Fruit fly (Drosophila melanogaster) whole organism, prepupa: ENCODE data around the gene Dok.

Experiments
- CG10631 ChIP-seq: fragments of 200-800 bp; sonication (Bioruptor generic); optimal IDR thresholded peaks from 2 replicates; lab custom pipeline; 2016; ENCODE audit warnings: missing biosample characterization, missing genetic modification characterization
- CG10669 ChIP-seq: fragments of 200-800 bp; sonication (Bioruptor generic); optimal IDR thresholded peaks from 3 replicates; lab custom pipeline; 2018; ENCODE audit warnings: missing biosample characterization, mild to moderate bottlenecking, missing genetic modification characterization, moderate library complexity
- CG11294 ChIP-seq: fragments of 200-800 bp; sonication (Bioruptor generic); IDR thresholded peaks from 2 replicates; pipeline ENCODE4 v1.3.6; 2022; ENCODE audit warnings: missing biosample characterization, missing genetic modification characterization
- CG11762 ChIP-seq: fragments of 200-800 bp; sonication (Bioruptor generic); optimal IDR thresholded peaks from 3 replicates; lab custom pipeline; 2016; ENCODE audit warnings: missing biosample characterization, missing genetic modification characterization; ENCODE audit not compliant: insufficient read depth
- CG1621 ChIP-seq: fragments of 200-800 bp; sonication (Bioruptor generic); optimal IDR thresholded peaks from 3 replicates; lab custom pipeline; 2018; ENCODE audit warnings: missing biosample characterization, mild to moderate bottlenecking, missing genetic modification characterization
- CG16779 ChIP-seq: fragments of 200-800 bp; sonication (Bioruptor generic); optimal IDR thresholded peaks from 3 replicates; lab custom pipeline; 2017; ENCODE audit warnings: missing biosample characterization, mild to moderate bottlenecking, missing genetic modification characterization
- CG3032 ChIP-seq: fragments of 200-800 bp; optimal IDR thresholded peaks from 2 replicates; lab custom pipeline; 2019; ENCODE audit warnings: missing biosample characterization, mild to moderate bottlenecking, missing genetic modification characterization, moderate library complexity
- CG32006 ChIP-seq: fragments of 200-800 bp; sonication (Bioruptor generic); optimal IDR thresholded peaks from 3 replicates; lab custom pipeline; 2017; ENCODE audit warnings: missing biosample characterization, mild to moderate bottlenecking, missing genetic modification characterization
- CG34406 ChIP-seq: fragments of 200-800 bp; sonication (Bioruptor generic); optimal IDR thresholded peaks from 3 replicates; lab custom pipeline; 2016; ENCODE audit warnings: missing biosample characterization, missing genetic modification characterization
- CG3919 ChIP-seq: fragments of 200-800 bp; sonication (Bioruptor generic); optimal IDR thresholded peaks from 3 replicates; lab custom pipeline; 2016; ENCODE audit warnings: missing biosample characterization, missing genetic modification characterization
- CG4318 ChIP-seq: fragments of 200-800 bp; sonication (Bioruptor generic); optimal IDR thresholded peaks from 3 replicates; lab custom pipeline; 2017; ENCODE audit warnings: missing biosample characterization, mild to moderate bottlenecking, missing genetic modification characterization
- CG6163 ChIP-seq: fragments of 200-800 bp; sonication (Bioruptor generic); IDR thresholded peaks from 3 replicates; pipeline ENCODE4 v1.3.6; 2022; ENCODE audit warnings: missing biosample characterization, missing genetic modification characterization
- CG6276 ChIP-seq: fragments of 200-800 bp; sonication (Bioruptor generic); optimal IDR thresholded peaks from 2 replicates; lab custom pipeline; 2017; ENCODE audit warnings: missing biosample characterization, mild to moderate bottlenecking, missing genetic modification characterization
- CG6792 ChIP-seq: fragments of 200-800 bp; sonication (Bioruptor generic); optimal IDR thresholded peaks from 3 replicates; lab custom pipeline; 2016; ENCODE audit warnings: missing biosample characterization, missing genetic modification characterization
- CG6808 ChIP-seq: fragments of 200-800 bp; sonication (Bioruptor generic); optimal IDR thresholded peaks from 3 replicates; lab custom pipeline; 2017; ENCODE audit warnings: missing biosample characterization, missing genetic modification characterization, mild to moderate bottlenecking, moderate library complexity, missing genetic modification reagents
- CG7368 ChIP-seq: fragments of 200-800 bp; sonication (Bioruptor generic); optimal IDR thresholded peaks from 3 replicates; lab custom pipeline; 2016; ENCODE audit warnings: missing biosample characterization, missing genetic modification characterization
- CG8119 ChIP-seq: fragments of 200-800 bp; sonication (Bioruptor generic); IDR thresholded peaks from 3 replicates; pipeline ENCODE4 v1.3.6; 2022; ENCODE audit warnings: missing biosample characterization, missing genetic modification characterization
- CG8319 ChIP-seq: fragments of 200-800 bp; sonication (Bioruptor generic); optimal IDR thresholded peaks from 3 replicates; lab custom pipeline; 2016; ENCODE audit warnings: missing biosample characterization, missing genetic modification characterization
- CG8632 ChIP-seq: fragments of 200-800 bp; sonication (Bioruptor generic); optimal IDR thresholded peaks from 3 replicates; lab custom pipeline; 2016; ENCODE audit warnings: missing biosample characterization, missing genetic modification characterization
- CG9139 ChIP-seq: fragments of 200-800 bp; sonication (Bioruptor generic); optimal IDR thresholded peaks from 3 replicates; lab custom pipeline; 2017; ENCODE audit warnings: missing biosample characterization, mild to moderate bottlenecking, missing genetic modification characterization
- Eip75B ChIP-seq: fragments of 200-800 bp; sonication (Bioruptor generic); optimal IDR thresholded peaks from 3 replicates; lab custom pipeline; 2016; ENCODE audit warnings: missing biosample characterization, missing genetic modification characterization
- Eip78C ChIP-seq: fragments of 200-800 bp; sonication (Bioruptor generic); peaks from one replicate; lab custom pipeline; 2016; ENCODE audit warnings: missing biosample characterization, missing genetic modification characterization
- Eip93F ChIP-seq: fragments of 200-800 bp; sonication (Bioruptor generic); optimal IDR thresholded peaks from 2 replicates; lab custom pipeline; 2016; ENCODE audit warnings: missing biosample characterization, mild to moderate bottlenecking, missing genetic modification characterization
- Ets21C ChIP-seq: fragments of 200-800 bp; sonication (Bioruptor generic); optimal IDR thresholded peaks from 3 replicates; lab custom pipeline; 2016; ENCODE audit warnings: missing biosample characterization, missing genetic modification characterization
- Ets96B ChIP-seq: fragments of 200-800 bp; optimal IDR thresholded peaks from 2 replicates; lab custom pipeline; 2019; ENCODE audit warnings: missing biosample characterization, mild to moderate bottlenecking, missing genetic modification characterization, moderate library complexity
- Gug ChIP-seq: fragments of 200-800 bp; sonication (Bioruptor generic); IDR thresholded peaks from 2 replicates; pipeline ENCODE4 v1.3.6; 2022; ENCODE audit warnings: missing biosample characterization, missing genetic modification characterization
- Hr38 ChIP-seq: sonication (Bioruptor generic); optimal IDR thresholded peaks from 2 replicates; lab custom pipeline; 2016; ENCODE audit warnings: missing biosample characterization, missing genetic modification characterization
- Hr39 ChIP-seq: fragments of 200-800 bp; sonication (Bioruptor generic); optimal IDR thresholded peaks from 2 replicates; lab custom pipeline; 2016; ENCODE audit warnings: missing biosample characterization, missing genetic modification characterization
- Hr4 ChIP-seq: fragments of 200-800 bp; sonication (Bioruptor generic); optimal IDR thresholded peaks from 3 replicates; lab custom pipeline; 2016; ENCODE audit warnings: missing biosample characterization, missing genetic modification characterization
- Lpt ChIP-seq: fragments of 200-800 bp; sonication (Bioruptor generic); optimal IDR thresholded peaks from 3 replicates; lab custom pipeline; 2016; ENCODE audit warnings: missing biosample characterization, missing genetic modification characterization
- Met ChIP-seq: fragments of 200-800 bp; sonication (Bioruptor generic); optimal IDR thresholded peaks from 3 replicates; lab custom pipeline; 2016; ENCODE audit warnings: missing biosample characterization, missing genetic modification characterization
- OdsH ChIP-seq: fragments of 200-800 bp; sonication (Bioruptor generic); optimal IDR thresholded peaks from 3 replicates; lab custom pipeline; 2016; ENCODE audit warnings: missing biosample characterization, missing genetic modification characterization
- Sox102F ChIP-seq: fragments of 200-800 bp; sonication (Bioruptor generic); optimal IDR thresholded peaks from 2 replicates; lab custom pipeline; 2016; ENCODE audit warnings: missing biosample characterization, mild to moderate bottlenecking, missing genetic modification characterization
- Sox15 ChIP-seq: fragments of 200-800 bp; sonication (Bioruptor generic); optimal IDR thresholded peaks from 3 replicates; lab custom pipeline; 2016; ENCODE audit warnings: missing biosample characterization, missing genetic modification characterization
- achi ChIP-seq: fragments of 200-800 bp; sonication (Bioruptor generic); optimal IDR thresholded peaks from 3 replicates; lab custom pipeline; 2016; ENCODE audit warnings: missing biosample characterization, missing genetic modification characterization
- cyc ChIP-seq: fragments of 200-800 bp; sonication (Bioruptor generic); optimal IDR thresholded peaks from 3 replicates; lab custom pipeline; 2016; ENCODE audit warnings: missing biosample characterization, missing genetic modification characterization
- dac ChIP-seq: fragments of 200-800 bp; sonication (Bioruptor generic); optimal IDR thresholded peaks from 2 replicates; lab custom pipeline; 2017; ENCODE audit warnings: missing biosample characterization, mild to moderate bottlenecking, missing genetic modification characterization
- dsx ChIP-seq: fragments of 200-800 bp; optimal IDR thresholded peaks from 3 replicates; lab custom pipeline; 2019; ENCODE audit warnings: missing biosample characterization, mild to moderate bottlenecking, missing genetic modification characterization, moderate library complexity; ENCODE audit not compliant: poor library complexity, severe bottlenecking
- esn ChIP-seq: fragments of 200-800 bp; sonication (Bioruptor generic); optimal IDR thresholded peaks from 2 replicates; lab custom pipeline; 2016; ENCODE audit warnings: missing biosample characterization, mild to moderate bottlenecking, missing genetic modification characterization, moderate library complexity
- fd85E ChIP-seq: fragments of 200-800 bp; sonication (Bioruptor generic); optimal IDR thresholded peaks from 3 replicates; lab custom pipeline; 2016; ENCODE audit warnings: missing biosample characterization, missing genetic modification characterization
- fkh ChIP-seq: fragments of 200-800 bp; sonication (Bioruptor generic); optimal IDR thresholded peaks from 3 replicates; lab custom pipeline; 2017; ENCODE audit warnings: missing biosample characterization, mild to moderate bottlenecking, missing genetic modification characterization, moderate library complexity
- lz ChIP-seq: fragments of 200-800 bp; sonication (Bioruptor generic); optimal IDR thresholded peaks from 3 replicates; lab custom pipeline; 2016; ENCODE audit warnings: missing biosample characterization, missing genetic modification characterization
- net ChIP-seq: fragments of 200-800 bp; sonication (Bioruptor generic); optimal IDR thresholded peaks from 3 replicates; lab custom pipeline; 2016; ENCODE audit warnings: missing biosample characterization, missing genetic modification characterization
- pdm3 ChIP-seq: fragments of 200-800 bp; sonication (Bioruptor generic); optimal IDR thresholded peaks from 3 replicates; lab custom pipeline; 2016; ENCODE audit warnings: missing biosample characterization, missing genetic modification characterization
- salr ChIP-seq, 2 experiments: fragments of 200-800 bp; sonication (Bioruptor generic); optimal IDR thresholded peaks; 3 replicates each; lab custom pipeline; 2016 to 2018; ENCODE audit warnings: missing biosample characterization in 2 of 2, missing genetic modification characterization in 2 of 2, mild to moderate bottlenecking in 1 of 2
- ss ChIP-seq, 2 experiments: fragments of 200-800 bp; sonication (Bioruptor generic); optimal IDR thresholded peaks; 2 replicates in 1 of 2; 3 replicates in 1 of 2; lab custom pipeline; 2017 to 2018; ENCODE audit warnings: mild to moderate bottlenecking in 2 of 2, missing biosample characterization in 2 of 2, missing genetic modification characterization in 2 of 2, moderate library complexity in 1 of 2
- svp ChIP-seq: fragments of 200-800 bp; sonication (Bioruptor generic); peaks from one replicate; lab custom pipeline; 2016; ENCODE audit warnings: missing biosample characterization, missing genetic modification characterization
- topi ChIP-seq: fragments of 200-800 bp; sonication (Bioruptor generic); optimal IDR thresholded peaks from 3 replicates; lab custom pipeline; 2016; ENCODE audit warnings: missing biosample characterization, missing genetic modification characterization
- vri ChIP-seq: fragments of 200-800 bp; sonication (Bioruptor generic); optimal IDR thresholded peaks from 3 replicates; lab custom pipeline; 2016; ENCODE audit warnings: missing biosample characterization, mild to moderate bottlenecking, missing genetic modification characterization

Gene Dok

dm6 chrX:7301351-7302328 lies 22.4 kb upstream of the Dok start:
- peak; percentile 26 for TF ChIP-seq dac (GFP tag; lab: Kevin White, UChicago)
- no peak for TF ChIP-seq fkh (GFP tag; lab: Kevin White, UChicago)
- TF ChIP-seq CG1621, result peak; percentile 27
- TF ChIP-seq achi (GFP tag; lab: Kevin White, UChicago), result peak; percentile 74
- TF ChIP-seq CG6163 (GFP tag; lab: Robert Waterston, UW), result peak; percentile 86
- 0 out of 2 replicates have a peak, but pooled peaks have one; percentile 38 for TF ChIP-seq CG11294
- TF ChIP-seq CG9139, result peak; percentile 44
- TF ChIP-seq CG8119, result peak; percentile 56; the same call in 2 of the 3 replicates
- peak; percentile 78 for TF ChIP-seq svp (GFP tag; lab: Kevin White, UChicago)
- TF ChIP-seq Gug (GFP tag; lab: Robert Waterston, UW), result peak; percentile 65
- peak; percentile 74 for TF ChIP-seq Eip93F (GFP tag; lab: Kevin White, UChicago)
- TF ChIP-seq CG6792 (GFP tag; lab: Kevin White, UChicago), result peak; percentile 69
- TF ChIP-seq salr (GFP tag; optimal IDR thresholded peaks at IDR 0.05; lab: Kevin White, UChicago), result peak; percentile 38 to 89
- peak; percentile 57 for TF ChIP-seq Ets96B (tag; lab: Kevin White, UChicago)
- peak; percentile 78 for TF ChIP-seq cyc (GFP tag; lab: Kevin White, UChicago)
- TF ChIP-seq lz, result peak; percentile 86
- TF ChIP-seq Sox102F (GFP tag; lab: Kevin White, UChicago), result peak; percentile 63
- TF ChIP-seq CG8632 (GFP tag; lab: Kevin White, UChicago), result peak; percentile 69
- peak; percentile 69 for TF ChIP-seq net (GFP tag; lab: Kevin White, UChicago)
- TF ChIP-seq topi (GFP tag; lab: Kevin White, UChicago), result peak; percentile 90
- peak; percentile 94 for TF ChIP-seq Eip78C (GFP tag; lab: Kevin White, UChicago)
- peak; percentile 50 for TF ChIP-seq CG8319 (GFP tag; lab: Kevin White, UChicago)
- peak; percentile 71 for TF ChIP-seq Ets21C (GFP tag; lab: Kevin White, UChicago)
- TF ChIP-seq CG7368 (GFP tag; lab: Kevin White, UChicago), result peak; percentile 58
- TF ChIP-seq Met (GFP tag; lab: Kevin White, UChicago), result peak; percentile 83
- TF ChIP-seq CG4318, result peak; percentile 79
- TF ChIP-seq dsx (GFP tag; lab: Kevin White, UChicago), result peak; percentile 38
- TF ChIP-seq Sox15, result peak; percentile 77
- peak; percentile 78 for TF ChIP-seq CG11762
- peak; percentile 81 for TF ChIP-seq Hr4 (GFP tag; lab: Kevin White, UChicago)
- TF ChIP-seq OdsH (GFP tag; lab: Kevin White, UChicago), result peak; percentile 81
- peak; percentile 83 for TF ChIP-seq Eip75B
- TF ChIP-seq Hr38, result no peak
- TF ChIP-seq vri (GFP tag; lab: Kevin White, UChicago), result peak; percentile 75
- TF ChIP-seq fd85E, result peak; percentile 22
- peak; percentile 76 for TF ChIP-seq Hr39 (GFP tag; lab: Kevin White, UChicago)
- peak; percentile 94 for TF ChIP-seq CG32006 (GFP tag; lab: Kevin White, UChicago)
- peak; percentile 87 for TF ChIP-seq CG6808 (GFP tag; lab: Kevin White, UChicago)
- TF ChIP-seq CG3919 (GFP tag; lab: Kevin White, UChicago), result peak; percentile 71
- TF ChIP-seq Lpt (GFP tag; lab: Kevin White, UChicago), result peak; percentile 0
- TF ChIP-seq CG3032, result peak; percentile 75
- peak; percentile 88 for TF ChIP-seq CG6276 (GFP tag; lab: Kevin White, UChicago)
- TF ChIP-seq CG16779, result peak; percentile 53
- TF ChIP-seq CG10631, result peak; percentile 75
- TF ChIP-seq CG34406, result peak; percentile 62
- TF ChIP-seq pdm3, result peak; percentile 84
- TF ChIP-seq ss (GFP tag; optimal IDR thresholded peaks at IDR 0.05; lab: Kevin White, UChicago), result no peak
- peak; percentile 89 for TF ChIP-seq esn (GFP tag; lab: Kevin White, UChicago)
- peak; percentile 73 for TF ChIP-seq CG10669 (GFP tag; lab: Kevin White, UChicago)
